Worm (Caenorhabditis elegans) whole organism, L1 larva: ENCODE data around the gene B0507.8.

ENCODE experiments used
- F16B12.6 ChIP-seq: fragments of 150-350 bp; optimal IDR thresholded peaks from 2 replicates; lab custom pipeline; 2014; ENCODE audit warnings: missing biosample characterization, missing genetic modification characterization
- aha-1 ChIP-seq: fragments of 150-350 bp; optimal IDR thresholded peaks from 2 replicates; lab custom pipeline; 2014; ENCODE audit warnings: missing biosample characterization, missing genetic modification characterization
- aly-2 ChIP-seq: fragments of 150-350 bp; optimal IDR thresholded peaks from 2 replicates; lab custom pipeline; 2014; ENCODE audit warnings: missing biosample characterization, missing genetic modification characterization
- ama-1 ChIP-seq: fragments of 150-350 bp; optimal IDR thresholded peaks from 2 replicates; lab custom pipeline; 2014
- blmp-1 ChIP-seq: fragments of 150-350 bp; optimal IDR thresholded peaks from 2 replicates; lab custom pipeline; 2014; ENCODE audit warnings: missing biosample characterization, missing genetic modification characterization
- ceh-63 ChIP-seq: fragments of 200-800 bp; sonication (Bioruptor generic); optimal IDR thresholded peaks from 2 replicates; lab custom pipeline; 2018; ENCODE audit warnings: mild to moderate bottlenecking, missing genetic modification characterization, missing compliant biosample characterization
- ceh-90 ChIP-seq: sonication (generic microtip); optimal IDR thresholded peaks from 2 replicates; lab custom pipeline; 2016; ENCODE audit warnings: missing genetic modification characterization, missing compliant biosample characterization
- dsc-1 ChIP-seq: sonication (generic microtip); optimal IDR thresholded peaks from 2 replicates; lab custom pipeline; 2016; ENCODE audit warnings: mild to moderate bottlenecking, missing genetic modification characterization, missing compliant biosample characterization
- efl-1 ChIP-seq, 4 experiments: fragments of 150-350 bp; optimal IDR thresholded peaks in 3 of 4; peaks in 1 of 4; 1 replicate in 1 of 4; 2 replicates in 3 of 4; lab custom pipeline; 2014; ENCODE audit warnings: missing biosample characterization in 2 of 4, missing genetic modification characterization in 2 of 4, missing genetic modification reagents in 2 of 4
- egl-13 ChIP-seq: sonication (generic microtip); optimal IDR thresholded peaks from 2 replicates; lab custom pipeline; 2016; ENCODE audit warnings: missing genotype, missing genetic modification reagents, missing genetic modification characterization, missing compliant biosample characterization
- elt-2 ChIP-seq: sonication (generic microtip); optimal IDR thresholded peaks from 2 replicates; lab custom pipeline; 2016; ENCODE audit warnings: missing genetic modification characterization, mild to moderate bottlenecking, inconsistent platforms, missing compliant biosample characterization, missing genetic modification reagents
- fkh-10 ChIP-seq: sonication (generic microtip); optimal IDR thresholded peaks from 2 replicates; lab custom pipeline; 2017; ENCODE audit warnings: missing biosample characterization, missing genetic modification reagents, missing genetic modification characterization
- fkh-4 ChIP-seq: sonication (generic microtip); optimal IDR thresholded peaks from 2 replicates; lab custom pipeline; 2016; ENCODE audit warnings: missing compliant biosample characterization, missing genetic modification characterization, borderline replicate concordance
- fos-1 ChIP-seq: fragments of 150-350 bp; optimal IDR thresholded peaks from 2 replicates; lab custom pipeline; 2014; ENCODE audit warnings: missing biosample characterization, missing genetic modification characterization
- hlh-17 ChIP-seq: fragments of 200-800 bp; sonication (Bioruptor generic); optimal IDR thresholded peaks from 2 replicates; lab custom pipeline; 2018; ENCODE audit warnings: missing genetic modification characterization, mild to moderate bottlenecking, missing compliant biosample characterization, moderate library complexity, borderline replicate concordance
- hlh-4 ChIP-seq: sonication (generic microtip); optimal IDR thresholded peaks from 2 replicates; lab custom pipeline; 2016; ENCODE audit warnings: mild to moderate bottlenecking, missing genetic modification characterization, missing compliant biosample characterization
- hpl-2 ChIP-seq: fragments of 150-350 bp; optimal IDR thresholded peaks from 2 replicates; lab custom pipeline; 2014; ENCODE audit warnings: missing biosample characterization, missing genetic modification reagents, missing genetic modification characterization
- irx-1 ChIP-seq: sonication (generic microtip); optimal IDR thresholded peaks from 2 replicates; lab custom pipeline; 2016; ENCODE audit warnings: missing genetic modification characterization, missing compliant biosample characterization
- jun-1 ChIP-seq: fragments of 150-350 bp; optimal IDR thresholded peaks from 2 replicates; lab custom pipeline; 2014; ENCODE audit warnings: missing biosample characterization, missing genetic modification reagents, missing genetic modification characterization
- lin-13 ChIP-seq: fragments of 150-350 bp; optimal IDR thresholded peaks from 2 replicates; lab custom pipeline; 2014; ENCODE audit warnings: missing biosample characterization, missing genetic modification reagents, missing genetic modification characterization
- lin-14 ChIP-seq: fragments of 200-800 bp; sonication (Bioruptor generic); optimal IDR thresholded peaks from 2 replicates; lab custom pipeline; 2018; ENCODE audit warnings: mild to moderate bottlenecking, missing genetic modification characterization, moderate library complexity, missing compliant biosample characterization
- lin-15B ChIP-seq: fragments of 150-350 bp; sonication (generic microtip); optimal IDR thresholded peaks from 3 replicates; lab custom pipeline; 2014; ENCODE audit warnings: missing biosample characterization, missing genetic modification characterization
- lin-39 ChIP-seq: fragments of 150-350 bp; optimal IDR thresholded peaks from 2 replicates; lab custom pipeline; 2014; ENCODE audit warnings: missing biosample characterization, missing genetic modification reagents, missing genetic modification characterization
- lir-3 ChIP-seq: sonication (generic microtip); optimal IDR thresholded peaks from 2 replicates; lab custom pipeline; 2016; ENCODE audit warnings: mild to moderate bottlenecking, missing genetic modification characterization, moderate library complexity, missing compliant biosample characterization; ENCODE audit not compliant: poor library complexity
- lsy-2 ChIP-seq, 2 experiments: fragments of 150-350 bp; optimal IDR thresholded peaks; 2 replicates each; lab custom pipeline; 2014; ENCODE audit warnings: missing biosample characterization in 2 of 2, missing genetic modification characterization in 2 of 2
- mep-1 ChIP-seq: fragments of 150-350 bp; optimal IDR thresholded peaks from 2 replicates; lab custom pipeline; 2014; ENCODE audit warnings: missing biosample characterization, missing genetic modification characterization
- nhr-11 ChIP-seq: fragments of 150-350 bp; optimal IDR thresholded peaks from 2 replicates; lab custom pipeline; 2014; ENCODE audit warnings: missing biosample characterization, missing genetic modification characterization
- nhr-20 ChIP-seq: sonication (generic microtip); optimal IDR thresholded peaks from 2 replicates; lab custom pipeline; 2016; ENCODE audit warnings: mild to moderate bottlenecking, missing genetic modification characterization, missing compliant biosample characterization
- nhr-28 ChIP-seq: fragments of 150-350 bp; optimal IDR thresholded peaks from 2 replicates; lab custom pipeline; 2014; ENCODE audit warnings: missing biosample characterization, missing genetic modification characterization
- nhr-47 ChIP-seq: sonication (generic microtip); optimal IDR thresholded peaks from 2 replicates; lab custom pipeline; 2016; ENCODE audit warnings: mild to moderate bottlenecking, missing genetic modification characterization, moderate library complexity, missing compliant biosample characterization
- nhr-71 ChIP-seq: sonication (generic microtip); optimal IDR thresholded peaks from 2 replicates; lab custom pipeline; 2016; ENCODE audit warnings: mild to moderate bottlenecking, missing genetic modification characterization, moderate library complexity, missing compliant biosample characterization
- nhr-76 ChIP-seq: sonication (generic microtip); optimal IDR thresholded peaks from 2 replicates; lab custom pipeline; 2017; ENCODE audit warnings: missing biosample characterization, missing genetic modification characterization
- nhr-84 ChIP-seq: sonication (generic microtip); optimal IDR thresholded peaks from 2 replicates; lab custom pipeline; 2017; ENCODE audit warnings: missing biosample characterization, missing genetic modification characterization
- nhr-90 ChIP-seq: sonication (generic microtip); optimal IDR thresholded peaks from 2 replicates; lab custom pipeline; 2016; ENCODE audit warnings: mild to moderate bottlenecking, missing genetic modification characterization, missing compliant biosample characterization; ENCODE audit not compliant: poor library complexity
- pax-3 ChIP-seq: fragments of 200-800 bp; sonication (Bioruptor generic); optimal IDR thresholded peaks from 2 replicates; lab custom pipeline; 2018; ENCODE audit warnings: mild to moderate bottlenecking, missing genetic modification characterization, moderate library complexity, missing compliant biosample characterization
- pqm-1 ChIP-seq: sonication (generic microtip); optimal IDR thresholded peaks from 3 replicates; lab custom pipeline; 2017; ENCODE audit warnings: missing biosample characterization, missing genetic modification characterization
- snpc-4 ChIP-seq: fragments of 150-350 bp; optimal IDR thresholded peaks from 2 replicates; lab custom pipeline; 2014; ENCODE audit warnings: missing biosample characterization, missing genetic modification characterization
- sptf-1 ChIP-seq: fragments of 150-350 bp; optimal IDR thresholded peaks from 2 replicates; lab custom pipeline; 2014; ENCODE audit warnings: missing biosample characterization, missing genetic modification characterization
- sup-37 ChIP-seq: fragments of 200-800 bp; sonication (Bioruptor generic); optimal IDR thresholded peaks from 2 replicates; lab custom pipeline; 2018; ENCODE audit warnings: mild to moderate bottlenecking, missing genetic modification characterization, missing compliant biosample characterization
- tlp-1 ChIP-seq: fragments of 150-350 bp; optimal IDR thresholded peaks from 2 replicates; lab custom pipeline; 2014; ENCODE audit warnings: missing biosample characterization, missing genetic modification characterization
- xbp-1 ChIP-seq: sonication (generic microtip); optimal IDR thresholded peaks from 2 replicates; lab custom pipeline; 2016; ENCODE audit warnings: missing genetic modification characterization, missing compliant biosample characterization
- ztf-11 ChIP-seq, 2 experiments: sonication (generic microtip); optimal IDR thresholded peaks; 2 replicates each; lab custom pipeline; 2016 to 2017; ENCODE audit warnings: missing genetic modification characterization in 2 of 2, missing biosample characterization in 1 of 2, missing compliant biosample characterization in 1 of 2
- ztf-4 ChIP-seq: fragments of 150-350 bp; optimal IDR thresholded peaks from 2 replicates; lab custom pipeline; 2014; ENCODE audit warnings: missing biosample characterization, missing genetic modification characterization

Gene B0507.8

DNA sequence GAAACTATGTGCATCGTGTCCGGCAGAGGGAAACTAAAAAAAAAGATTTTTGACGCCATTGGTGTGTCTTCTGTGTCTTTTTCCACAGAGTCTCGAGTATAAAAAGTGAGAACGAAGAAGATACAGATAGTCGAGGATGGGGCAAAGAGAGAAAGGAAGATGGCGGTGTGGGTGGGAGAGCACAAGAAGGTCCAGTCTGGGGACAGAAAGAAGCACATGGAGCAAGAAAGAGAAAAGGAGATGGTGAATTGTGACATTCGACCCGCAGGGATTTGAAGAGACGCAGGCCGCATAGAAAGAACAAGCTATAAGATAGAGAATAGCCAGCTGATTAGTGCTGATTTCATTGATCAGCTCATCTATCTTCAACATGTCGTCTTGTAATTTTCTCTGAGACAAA is 39.5 kb upstream of the B0507.8 start (continued):
- TF ChIP-seq lin-14 (GFP tag; lab: Kevin White, UChicago): peak; percentile 89

- TF ChIP-seq lin-14 (GFP tag; lab: Kevin White, UChicago): peak; percentile 55
- peak; percentile 84 for TF ChIP-seq fkh-10 (GFP tag; lab: Kevin White, UChicago)
- no peak for TF ChIP-seq tlp-1
- TF ChIP-seq mep-1: no peak
- no peak for TF ChIP-seq ztf-4
- no peak for TF ChIP-seq nhr-71
Observed at ce11 chrV:8800978-8801559, 38.3 kb upstream of the B0507.8 start, which contains the start of gene magu-2. Gene magu-2 (minus strand): TSS chrV:8801028.

- TF ChIP-seq hlh-4 (tag; lab: Kevin White, UChicago) (no peak), lin-14 (GFP tag; lab: Kevin White, UChicago) (peak; percentile 30), irx-1 (tag; lab: Kevin White, UChicago) (no peak), snpc-4 (tag; lab: Kevin White, UChicago) (no peak), ceh-63 (GFP tag; lab: Kevin White, UChicago) (no peak), lsy-2 (tag; optimal IDR thresholded peaks at IDR 0.05; lab: Kevin White, UChicago) (peak in 1 of 2 experiments; percentile 13), nhr-76 (tag; lab: Kevin White, UChicago) (no peak), ama-1 (lab: Kevin White, UChicago) (no peak), nhr-47 (tag; lab: Kevin White, UChicago) (no peak), sup-37 (GFP tag; lab: Kevin White, UChicago) (no peak), fos-1 (tag; lab: Kevin White, UChicago) (no peak), pax-3 (no peak), blmp-1 (tag; lab: Kevin White, UChicago) (peak; percentile 30), nhr-11 (tag; lab: Kevin White, UChicago) (no peak), elt-2 (tag; lab: Kevin White, UChicago) (no peak)
Observed at ce11 chrV:8799293-8799812, 36.6 kb upstream of the B0507.8 start.

- TF ChIP-seq nhr-20 (tag; lab: Kevin White, UChicago) (no peak), hlh-4 (tag; lab: Kevin White, UChicago) (no peak), hpl-2 (GFP tag; lab: Kevin White, UChicago) (no peak), pqm-1 (no peak), mep-1 (no peak), xbp-1 (tag; lab: Kevin White, UChicago) (no peak), aly-2 (tag; lab: Kevin White, UChicago) (no peak), ztf-11 (tag; optimal IDR thresholded peaks at IDR 0.05; lab: Kevin White, UChicago) (no peak), dsc-1 (tag; lab: Kevin White, UChicago) (no peak), fkh-10 (GFP tag; lab: Kevin White, UChicago) (no peak), lin-39 (tag; lab: Kevin White, UChicago) (no peak), nhr-11 (tag; lab: Kevin White, UChicago) (no peak), nhr-28 (tag; lab: Kevin White, UChicago) (no peak), lir-3 (no peak)
- TF ChIP-seq, all 84 proteins: peak for 0
Observed at ce11 chrV:8798470-8798869, 35.7 kb upstream of the B0507.8 start.

DNA sequence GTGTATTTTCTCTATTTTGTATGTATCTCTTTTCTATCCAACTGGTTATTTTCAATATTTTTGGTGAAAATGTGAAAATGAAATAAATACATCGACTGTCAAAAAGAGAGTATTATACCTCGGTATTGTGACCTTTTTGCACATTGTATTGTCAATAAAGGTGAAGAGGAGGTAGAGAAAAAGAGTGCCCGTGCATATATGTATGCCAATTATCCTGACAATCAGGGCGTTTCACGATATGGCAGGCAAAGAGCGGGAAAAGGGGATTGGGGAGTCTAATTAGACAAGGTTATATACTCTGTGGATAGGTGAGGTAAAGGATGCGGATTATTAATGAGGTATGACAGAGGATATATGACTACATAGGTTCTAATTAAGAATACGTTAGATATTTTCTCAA is 34.1 kb upstream of the B0507.8 start:
- TF ChIP-seq lin-15B (tag; lab: Kevin White, UChicago) (no peak), ceh-90 (tag; lab: Kevin White, UChicago) (no peak), fkh-4 (tag; lab: Kevin White, UChicago) (no peak), sptf-1 (no peak), dsc-1 (tag; lab: Kevin White, UChicago) (peak; percentile 28), nhr-84 (tag; lab: Kevin White, UChicago) (no peak), nhr-76 (tag; lab: Kevin White, UChicago) (no peak), fkh-10 (GFP tag; lab: Kevin White, UChicago) (no peak), mep-1 (no peak), xbp-1 (tag; lab: Kevin White, UChicago) (no peak), lin-14 (GFP tag; lab: Kevin White, UChicago) (peak; percentile 5), hlh-17 (no peak), F16B12.6 (tag; lab: Kevin White, UChicago) (no peak), lin-13 (no peak), aha-1 (no peak), sup-37 (GFP tag; lab: Kevin White, UChicago) (no peak), jun-1 (no peak), egl-13 (tag; lab: Kevin White, UChicago) (no peak), ztf-4 (no peak), nhr-90 (no peak), efl-1 (optimal IDR thresholded peaks at IDR 0.05; lab: Kevin White, UChicago) (no peak), efl-1 (GFP tag; optimal IDR thresholded peaks at IDR 0.05 in 1 of 2; lab: Kevin White, UChicago) (peak in 1 of 2 experiments; percentile 49), nhr-71 (no peak)
